Fruit fly (Drosophila melanogaster): ENCODE data around the gene CG13023.
A peak's percentile ranks its signal among the peaks of the same experiment; 100 is the strongest.

Gene CG13023

DNA sequence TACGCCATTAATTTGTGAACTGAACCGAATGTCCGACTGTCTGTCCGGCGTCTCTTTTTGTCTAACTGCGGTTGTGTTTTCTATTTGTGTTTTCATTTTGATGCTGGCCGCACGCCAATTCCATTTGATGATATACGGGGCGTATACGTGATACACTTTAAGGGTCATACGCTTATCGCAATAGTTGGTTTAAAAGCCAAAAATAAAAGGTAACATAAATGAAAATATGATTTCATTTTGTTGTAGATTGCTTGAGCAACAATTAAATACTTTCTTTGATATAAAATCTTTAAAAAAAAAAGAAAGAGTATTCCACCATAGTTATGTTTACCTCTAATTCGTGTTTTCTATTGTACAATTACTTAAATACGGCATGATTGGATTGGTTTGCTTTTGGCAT is 42.2 kb downstream of the CG13023 start (continued):
- TF ChIP-seq Mad (GFP tag; optimal IDR thresholded peaks at IDR 0.05) (no peak), D19B (GFP tag; optimal IDR thresholded peaks at IDR 0.05) (peak; percentile 20), corto (GFP tag; optimal IDR thresholded peaks at IDR 0.05) (no peak), CG13296 (GFP tag; optimal IDR thresholded peaks at IDR 0.05) (peak; percentile 61), dmrt11E (tag; optimal IDR thresholded peaks at IDR 0.05) (no peak), gsb (GFP tag; IDR thresholded peaks at IDR 0.05) (0 out of 2 replicates have a peak, but pooled peaks have one; percentile 37), Camta (GFP tag; optimal IDR thresholded peaks at IDR 0.05) (no peak), CG11456 (GFP tag; IDR thresholded peaks at IDR 0.05) (no peak), CG7271 (tag; optimal IDR thresholded peaks at IDR 0.05) (no peak), gem (tag; optimal IDR thresholded peaks at IDR 0.05) (peak; percentile 61), Ets65A (GFP tag) (no peak), fd64A (GFP tag; optimal IDR thresholded peaks at IDR 0.05) (no peak), bcd (GFP tag; optimal IDR thresholded peaks at IDR 0.05) (no peak), Atf-2 (GFP tag; optimal IDR thresholded peaks at IDR 0.05) (no peak), ap (GFP tag; IDR thresholded peaks at IDR 0.05) (no peak), PHDP (tag; optimal IDR thresholded peaks at IDR 0.05) (peak; percentile 46), CrebB (tag; optimal IDR thresholded peaks at IDR 0.05) (no peak), Drgx (GFP tag; IDR thresholded peaks at IDR 0.05) (peak; percentile 28; the same call in 1 of the 2 replicates), lilli (GFP tag; optimal IDR thresholded peaks at IDR 0.05) (peak; percentile 28), CG13424 (tag; optimal IDR thresholded peaks at IDR 0.05) (peak; percentile 26), CG2199 (GFP tag; IDR thresholded peaks at IDR 0.05) (no peak), ems (GFP tag; optimal IDR thresholded peaks at IDR 0.05) (no peak), HLHmδ (GFP tag; optimal IDR thresholded peaks at IDR 0.05) (no peak), sens (GFP tag) (peak; percentile 15), ftz-f1 (GFP tag; optimal IDR thresholded peaks at IDR 0.05) (no peak), CG12299 (tag; optimal IDR thresholded peaks at IDR 0.05) (no peak), CG32767 (GFP tag; IDR thresholded peaks at IDR 0.05) (no peak), Dref (GFP tag; IDR thresholded peaks at IDR 0.05) (no peak), ewg (GFP tag; optimal IDR thresholded peaks at IDR 0.05) (no peak), CG7839 (tag; optimal IDR thresholded peaks at IDR 0.05) (peak; percentile 43), prd (optimal IDR thresholded peaks at IDR 0.05) (no peak), prd (GFP tag; IDR thresholded peaks at IDR 0.05) (0 out of 3 replicates have a peak, but pooled peaks have one; percentile 22), z (GFP tag; IDR thresholded peaks at IDR 0.05) (no peak), bigmax (GFP tag; optimal IDR thresholded peaks at IDR 0.05) (no peak), CG31365 (tag; optimal IDR thresholded peaks at IDR 0.05) (no peak), HmgD (GFP tag; optimal IDR thresholded peaks at IDR 0.05) (no peak), gsb-n (tag; optimal IDR thresholded peaks at IDR 0.05) (no peak), CG6813 (GFP tag; optimal IDR thresholded peaks at IDR 0.05) (no peak), ranshi (GFP tag; IDR thresholded peaks at IDR 0.05) (0 out of 2 replicates have a peak, but pooled peaks have one; percentile 45), CG1832 (GFP tag; optimal IDR thresholded peaks at IDR 0.05) (no peak), CG3847 (GFP tag; IDR thresholded peaks at IDR 0.05) (peak; percentile 37; the same call in 1 of the 2 replicates), CG13775 (GFP tag; optimal IDR thresholded peaks at IDR 0.05) (no peak), CG10654 (GFP tag; optimal IDR thresholded peaks at IDR 0.05) (no peak), CG16863 (GFP tag; optimal IDR thresholded peaks at IDR 0.05) (no peak), Chrac-16 (GFP tag; optimal IDR thresholded peaks at IDR 0.05) (no peak), pnt (GFP tag; optimal IDR thresholded peaks at IDR 0.05) (no peak), ERR (GFP tag; optimal IDR thresholded peaks at IDR 0.05) (no peak), da (GFP tag; optimal IDR thresholded peaks at IDR 0.05) (no peak), CG9932 (GFP tag; IDR thresholded peaks at IDR 0.05) (peak; percentile 65), MBD-R2 (GFP tag; IDR thresholded peaks at IDR 0.05) (no peak; the same call in 1 of the 2 replicates), p53 (GFP tag; optimal IDR thresholded peaks at IDR 0.05) (no peak), CG2120 (GFP tag; optimal IDR thresholded peaks at IDR 0.05) (peak; percentile 72), hbn (GFP tag; IDR thresholded peaks at IDR 0.05; ENCODE audit: partially characterized antibody) (no peak)
